Fruit fly (Drosophila melanogaster) whole organism, embryonic: ENCODE results near the gene CG16790.

Source experiments
- C15 ChIP-seq: fragments of 200-800 bp; sonication (Bioruptor generic); IDR thresholded peaks from 3 replicates; pipeline ENCODE4 v1.3.6; 2022; ENCODE audit warnings: missing biosample characterization, missing genetic modification characterization
- CG10209 ChIP-seq: fragments of 200-800 bp; sonication (Bioruptor generic); optimal IDR thresholded peaks from 3 replicates; lab custom pipeline; 2017; ENCODE audit warnings: missing biosample characterization, mild to moderate bottlenecking, missing genetic modification characterization, missing genetic modification reagents
- CG10431 ChIP-seq: fragments of 200-800 bp; sonication (Bioruptor generic); optimal IDR thresholded peaks from 3 replicates; lab custom pipeline; 2018; ENCODE audit warnings: missing biosample characterization, mild to moderate bottlenecking, missing genetic modification characterization
- CG11723 ChIP-seq: fragments of 200-800 bp; sonication (Bioruptor generic); optimal IDR thresholded peaks from 2 replicates; lab custom pipeline; 2017; ENCODE audit warnings: missing biosample characterization, mild to moderate bottlenecking, missing genetic modification characterization
- CG12155 ChIP-seq: fragments of 200-800 bp; sonication (Bioruptor generic); optimal IDR thresholded peaks from 3 replicates; lab custom pipeline; 2016; ENCODE audit warnings: missing biosample characterization, missing genetic modification characterization
- CG12299 ChIP-seq: fragments of 200-800 bp; sonication (Bioruptor generic); optimal IDR thresholded peaks from 2 replicates; lab custom pipeline; 2018; ENCODE audit warnings: missing biosample characterization, mild to moderate bottlenecking, missing genetic modification characterization
- CG3065 ChIP-seq: fragments of 200-800 bp; sonication (Bioruptor generic); optimal IDR thresholded peaks from 2 replicates; lab custom pipeline; 2016; ENCODE audit warnings: missing biosample characterization, missing genetic modification characterization
- CG32767 ChIP-seq: fragments of 200-800 bp; sonication (Bioruptor generic); IDR thresholded peaks from 2 replicates; pipeline ENCODE4 v1.3.6; 2022; ENCODE audit warnings: missing biosample characterization, missing genetic modification characterization
- CG3281 ChIP-seq: fragments of 200-800 bp; sonication (Bioruptor generic); optimal IDR thresholded peaks from 3 replicates; lab custom pipeline; 2017; ENCODE audit warnings: missing biosample characterization, mild to moderate bottlenecking, missing genetic modification characterization
- CG43689 ChIP-seq: fragments of 200-800 bp; sonication (Bioruptor generic); IDR thresholded peaks from 2 replicates; pipeline ENCODE4 v1.3.6; 2022; ENCODE audit warnings: missing biosample characterization, missing genetic modification characterization
- CG4730 ChIP-seq: fragments of 200-800 bp; sonication (Bioruptor generic); IDR thresholded peaks from 2 replicates; pipeline ENCODE4 v1.3.6; 2022; ENCODE audit warnings: missing biosample characterization, missing genetic modification characterization
- CG7556 ChIP-seq: fragments of 200-800 bp; sonication (Bioruptor generic); optimal IDR thresholded peaks from 2 replicates; lab custom pipeline; 2017; ENCODE audit warnings: missing biosample characterization, mild to moderate bottlenecking, missing genetic modification characterization
- CG7928 ChIP-seq: fragments of 200-800 bp; sonication (Bioruptor generic); optimal IDR thresholded peaks from 2 replicates; lab custom pipeline; 2017; ENCODE audit warnings: missing biosample characterization, mild to moderate bottlenecking, missing genetic modification characterization
- CG8359 ChIP-seq: fragments of 200-800 bp; sonication (Bioruptor generic); optimal IDR thresholded peaks from 2 replicates; lab custom pipeline; 2017; ENCODE audit warnings: missing biosample characterization, mild to moderate bottlenecking, missing genetic modification characterization, borderline replicate concordance
- CG8388 ChIP-seq: fragments of 200-800 bp; sonication (Bioruptor generic); optimal IDR thresholded peaks from 2 replicates; lab custom pipeline; 2019; ENCODE audit warnings: missing biosample characterization, mild to moderate bottlenecking, missing genetic modification characterization, moderate library complexity
- CG9215 ChIP-seq: fragments of 200-800 bp; sonication (Bioruptor generic); IDR thresholded peaks from 2 replicates; pipeline ENCODE4 v1.3.6; 2022; ENCODE audit warnings: missing biosample characterization, missing genetic modification characterization
- D19B ChIP-seq: fragments of 200-800 bp; sonication (Bioruptor generic); optimal IDR thresholded peaks from 2 replicates; lab custom pipeline; 2017; ENCODE audit warnings: missing biosample characterization, mild to moderate bottlenecking, missing genetic modification characterization
- Dad ChIP-seq: fragments of 200-800 bp; sonication (Bioruptor generic); optimal IDR thresholded peaks from 3 replicates; lab custom pipeline; 2016; ENCODE audit warnings: missing biosample characterization, missing genetic modification characterization
- Deaf1 ChIP-seq: fragments of 200-800 bp; optimal IDR thresholded peaks from 3 replicates; lab custom pipeline; 2019; ENCODE audit warnings: missing biosample characterization, mild to moderate bottlenecking, missing genetic modification characterization, moderate library complexity
- E2f2 ChIP-seq: fragments of 200-800 bp; sonication (Bioruptor generic); IDR thresholded peaks from 2 replicates; pipeline ENCODE4 v1.3.6; 2022; ENCODE audit warnings: missing biosample characterization, missing genetic modification characterization
- ERR ChIP-seq: fragments of 200-800 bp; sonication (Bioruptor generic); optimal IDR thresholded peaks from 2 replicates; lab custom pipeline; 2016; ENCODE audit warnings: missing biosample characterization, missing genetic modification characterization
- Eip74EF ChIP-seq, 2 experiments: fragments of 200-800 bp in 1 of 2; fragments of >200 bp in 1 of 2; sonication (Bioruptor generic) in 1 of 2; optimal IDR thresholded peaks; 2 replicates each; lab custom pipeline; 2017 to 2019; ENCODE audit warnings: missing biosample characterization in 2 of 2, missing genetic modification characterization in 2 of 2, mild to moderate bottlenecking in 1 of 2, moderate library complexity in 1 of 2
- Ets97D ChIP-seq: fragments of 200-800 bp; sonication (Bioruptor generic); optimal IDR thresholded peaks from 3 replicates; lab custom pipeline; 2016; ENCODE audit warnings: missing biosample characterization, missing genetic modification characterization
- Fer3 ChIP-seq: fragments of 200-800 bp; sonication (Bioruptor generic); optimal IDR thresholded peaks from 2 replicates; lab custom pipeline; 2018; ENCODE audit warnings: missing biosample characterization, mild to moderate bottlenecking, missing genetic modification characterization, moderate library complexity
- HHEX ChIP-seq: fragments of 200-800 bp; sonication (Bioruptor generic); optimal IDR thresholded peaks from 3 replicates; lab custom pipeline; 2017; ENCODE audit warnings: missing biosample characterization, mild to moderate bottlenecking, missing genetic modification characterization, missing genetic modification reagents
- HmgD ChIP-seq: fragments of 200-800 bp; sonication (Bioruptor generic); optimal IDR thresholded peaks from 3 replicates; lab custom pipeline; 2016; ENCODE audit warnings: missing biosample characterization, missing genetic modification characterization
- HmgZ ChIP-seq: fragments of 200-800 bp; sonication (Bioruptor generic); optimal IDR thresholded peaks from 2 replicates; lab custom pipeline; 2018; ENCODE audit warnings: missing biosample characterization, mild to moderate bottlenecking, missing genetic modification characterization
- Jarid2 ChIP-seq: fragments of 200-800 bp; sonication (Bioruptor generic); optimal IDR thresholded peaks from 3 replicates; lab custom pipeline; 2017; ENCODE audit warnings: mild to moderate bottlenecking, missing biosample characterization, missing genetic modification reagents, missing genetic modification characterization
- Lhr ChIP-seq: fragments of 200-800 bp; sonication (Bioruptor generic); optimal IDR thresholded peaks from 3 replicates; lab custom pipeline; 2017; ENCODE audit warnings: mild to moderate bottlenecking, missing biosample characterization, missing genetic modification reagents, missing genetic modification characterization
- Mad ChIP-seq: fragments of 200-800 bp; sonication (Bioruptor generic); optimal IDR thresholded peaks from 2 replicates; lab custom pipeline; 2016; ENCODE audit warnings: missing biosample characterization, missing genetic modification characterization
- NC2α ChIP-seq: fragments of 200-800 bp; sonication (Bioruptor generic); optimal IDR thresholded peaks from 2 replicates; lab custom pipeline; 2016; ENCODE audit warnings: missing biosample characterization, missing genetic modification characterization
- Neu2 ChIP-seq: fragments of 200-800 bp; sonication (Bioruptor generic); optimal IDR thresholded peaks from 3 replicates; lab custom pipeline; 2016; ENCODE audit warnings: missing biosample characterization, missing genetic modification characterization, borderline replicate concordance
- Poxn ChIP-seq: fragments of 200-800 bp; sonication (Bioruptor generic); IDR thresholded peaks from 2 replicates; pipeline ENCODE4 v1.3.6; 2022; ENCODE audit warnings: missing biosample characterization, missing genetic modification characterization
- bsh ChIP-seq, 2 experiments: fragments of 200-800 bp; sonication (Bioruptor generic); optimal IDR thresholded peaks; 2 replicates each; lab custom pipeline; 2017 to 2018; ENCODE audit warnings: mild to moderate bottlenecking in 2 of 2, missing biosample characterization in 2 of 2, missing genetic modification characterization in 2 of 2, moderate library complexity in 1 of 2
- exex ChIP-seq: fragments of 200-800 bp; sonication (Bioruptor generic); optimal IDR thresholded peaks from 4 replicates; lab custom pipeline; 2018; ENCODE audit warnings: missing biosample characterization, mild to moderate bottlenecking, missing genetic modification characterization, moderate library complexity
- ftz-f1 ChIP-seq: fragments of 200-800 bp; sonication (Bioruptor generic); optimal IDR thresholded peaks from 2 replicates; lab custom pipeline; 2016; ENCODE audit warnings: missing biosample characterization, missing genetic modification characterization
- grn ChIP-seq: fragments of 200-800 bp; sonication (Bioruptor generic); optimal IDR thresholded peaks from 3 replicates; lab custom pipeline; 2017; ENCODE audit warnings: missing biosample characterization, missing genetic modification characterization
- insv ChIP-seq, 2 experiments: fragments of 200-800 bp; sonication (Bioruptor generic); optimal IDR thresholded peaks; 3 replicates each; lab custom pipeline; 2016 to 2018; ENCODE audit warnings: missing biosample characterization in 2 of 2, missing genetic modification characterization in 2 of 2
- maf-S ChIP-seq: fragments of 200-800 bp; sonication (Bioruptor generic); optimal IDR thresholded peaks from 2 replicates; lab custom pipeline; 2016; ENCODE audit warnings: missing biosample characterization, missing genetic modification characterization
- prd ChIP-seq, 3 experiments: fragments of >200 bp in 2 of 3; fragments of 200-800 bp in 1 of 3; sonication (Bioruptor generic) in 1 of 3; optimal IDR thresholded peaks in 2 of 3; IDR thresholded peaks in 1 of 3; 2 replicates in 2 of 3; 3 replicates in 1 of 3; pipeline versions ENCODE4 v1.3.6 to Lab custom; 2017 to 2022; ENCODE audit warnings: missing biosample characterization in 1 of 3, missing genetic modification characterization in 1 of 3
- pum ChIP-seq: fragments of 200-800 bp; sonication (Bioruptor generic); optimal IDR thresholded peaks from 2 replicates; lab custom pipeline; 2016; ENCODE audit warnings: missing biosample characterization, missing genetic modification characterization
- repo ChIP-seq: fragments of 200-800 bp; sonication (Bioruptor generic); optimal IDR thresholded peaks from 2 replicates; lab custom pipeline; 2016; ENCODE audit warnings: missing biosample characterization, missing genetic modification characterization
- run ChIP-seq: fragments of 200-800 bp; sonication (Bioruptor generic); optimal IDR thresholded peaks from 3 replicates; lab custom pipeline; 2018; ENCODE audit warnings: missing biosample characterization, mild to moderate bottlenecking, missing genetic modification characterization
- sim ChIP-seq: fragments of 200-800 bp; sonication (Bioruptor generic); IDR thresholded peaks from 2 replicates; pipeline ENCODE4 v1.3.6; 2022; ENCODE audit warnings: missing biosample characterization, missing genetic modification characterization
- stwl ChIP-seq: fragments of 200-800 bp; sonication (Bioruptor generic); optimal IDR thresholded peaks from 3 replicates; lab custom pipeline; 2018; ENCODE audit warnings: missing biosample characterization, mild to moderate bottlenecking, missing genetic modification characterization, moderate library complexity
- vnd ChIP-seq: fragments of 200-800 bp; sonication (Bioruptor generic); IDR thresholded peaks from 3 replicates; pipeline ENCODE4 v1.3.6; 2022; ENCODE audit warnings: missing biosample characterization, missing genetic modification characterization; ENCODE audit not compliant: partially characterized antibody
- vvl ChIP-seq: fragments of 200-800 bp; sonication (Bioruptor generic); IDR thresholded peaks from 2 replicates; pipeline ENCODE4 v1.3.6; 2022; ENCODE audit warnings: missing biosample characterization, missing genetic modification characterization
- zf30C ChIP-seq: fragments of 200-800 bp; sonication (Bioruptor generic); optimal IDR thresholded peaks from 3 replicates; lab custom pipeline; 2018; ENCODE audit warnings: missing biosample characterization, mild to moderate bottlenecking, missing genetic modification characterization

Gene CG16790

dm6 chr3R:9573812-9574587 lies 4.0 kb upstream of the CG16790 start, which contains the start of gene CG9399 (continued):
- TF ChIP-seq CG8388 (GFP tag; lab: Kevin White, UChicago) (peak; percentile 97), exex (peak; percentile 74), Neu2 (GFP tag; lab: Kevin White, UChicago) (peak; percentile 13), NC2α (GFP tag; lab: Kevin White, UChicago) (peak; percentile 81), vnd (GFP tag; lab: Robert Waterston, UW) (peak; percentile 51), C15 (GFP tag; lab: Robert Waterston, UW) (peak; percentile 96), CG43689 (GFP tag; lab: Robert Waterston, UW) (peak; percentile 97), Deaf1 (peak; percentile 73), ERR (GFP tag; lab: Kevin White, UChicago) (peak; percentile 82), run (peak; percentile 94), Poxn (GFP tag; lab: Robert Waterston, UW) (peak; percentile 91), CG12299 (tag; lab: Kevin White, UChicago) (peak; percentile 95), Lhr (peak; percentile 96), CG10431 (GFP tag; lab: Kevin White, UChicago) (peak; percentile 88), CG3065 (peak; percentile 94), CG3281 (GFP tag; lab: Kevin White, UChicago) (peak; percentile 91), D19B (GFP tag; lab: Kevin White, UChicago) (peak; percentile 81), HmgD (peak; percentile 30), HmgZ (tag; lab: Kevin White, UChicago) (peak; percentile 97), CG10209 (GFP tag; lab: Kevin White, UChicago) (peak; percentile 98), CG7928 (GFP tag; lab: Kevin White, UChicago) (peak; percentile 72), vvl (peak; percentile 99), Mad (GFP tag; lab: Kevin White, UChicago) (peak; percentile 98), CG12155 (GFP tag; lab: Kevin White, UChicago) (peak; percentile 95), CG9215 (GFP tag; lab: Robert Waterston, UW) (peak; percentile 92), maf-S (GFP tag; lab: Kevin White, UChicago) (peak; percentile 90), CG4730 (GFP tag; lab: Robert Waterston, UW) (peak; percentile 97), HHEX (GFP tag; lab: Kevin White, UChicago) (peak; percentile 95), CG8359 (peak; percentile 87), zf30C (GFP tag; lab: Kevin White, UChicago) (peak; percentile 34), CG11723 (GFP tag; lab: Kevin White, UChicago) (peak; percentile 95), CG32767 (GFP tag; lab: Robert Waterston, UW) (peak; percentile 97), pum (GFP tag; lab: Kevin White, UChicago) (peak; percentile 91), prd (optimal IDR thresholded peaks at IDR 0.05; lab: Kevin White, UChicago) (no peak), prd (GFP tag; IDR thresholded peaks at IDR 0.05; lab: Robert Waterston, UW) (peak; percentile 99), repo (GFP tag; lab: Kevin White, UChicago) (peak; percentile 84), Jarid2 (peak; percentile 78), stwl (peak; percentile 83), Fer3 (tag; lab: Kevin White, UChicago) (peak; percentile 96), bsh (GFP tag; optimal IDR thresholded peaks at IDR 0.05; lab: Kevin White, UChicago) (peak; percentile 86 to 98), sim (GFP tag; lab: Robert Waterston, UW) (peak; percentile 95), E2f2 (GFP tag; lab: Robert Waterston, UW) (peak; percentile 83), grn (GFP tag; lab: Kevin White, UChicago) (peak; percentile 65), Eip74EF (GFP tag; optimal IDR thresholded peaks at IDR 0.05; lab: Kevin White, UChicago) (peak in 1 of 2 experiments; percentile 99), insv (GFP tag; optimal IDR thresholded peaks at IDR 0.05; lab: Kevin White, UChicago) (peak in 1 of 2 experiments; percentile 78), Dad (GFP tag; lab: Kevin White, UChicago) (peak; percentile 92), CG7556 (GFP tag; lab: Kevin White, UChicago) (peak; percentile 97), ftz-f1 (GFP tag; lab: Kevin White, UChicago) (peak; percentile 60), Ets97D (GFP tag; lab: Kevin White, UChicago) (peak; percentile 94)
